Worm (Caenorhabditis elegans) whole organism, midembryonic: ENCODE measurements around the gene H20E11.2.

Experiments
- T22C8.4 ChIP-seq: fragments of 200-800 bp; sonication (Bioruptor generic); IDR thresholded peaks from 2 replicates; pipeline ENCODE4 v1.3.6; 2022; ENCODE audit warnings: missing genetic modification characterization, missing compliant biosample characterization
- cog-1 ChIP-seq: sonication (generic microtip); optimal IDR thresholded peaks from 2 replicates; lab custom pipeline; 2016; ENCODE audit warnings: missing genetic modification characterization, missing compliant biosample characterization
- flt-1 ChIP-seq: fragments of 200-800 bp; sonication (Bioruptor generic); IDR thresholded peaks from 2 replicates; pipeline ENCODE4 v1.3.6; 2022; ENCODE audit warnings: missing genetic modification characterization, missing compliant biosample characterization
- klf-2 ChIP-seq: fragments of 200-800 bp; sonication (Bioruptor generic); conservative IDR thresholded peaks from 2 replicates; pipeline ENCODE4 v1.3.6; 2022; ENCODE audit warnings: missing genetic modification reagents, missing genetic modification characterization, missing compliant biosample characterization
- med-1 ChIP-seq: sonication (generic microtip); optimal IDR thresholded peaks from 2 replicates; lab custom pipeline; 2017; ENCODE audit warnings: missing genetic modification characterization, mild to moderate bottlenecking, missing compliant biosample characterization, antibody characterized with exemption, missing genetic modification reagents; ENCODE audit not compliant: insufficient read depth
- ref-1 ChIP-seq: fragments of 200-800 bp; sonication (Bioruptor generic); conservative IDR thresholded peaks from 2 replicates; pipeline ENCODE4 v1.3.6; 2022; ENCODE audit warnings: missing genetic modification reagents, missing genetic modification characterization, missing compliant biosample characterization
- tab-1 ChIP-seq: fragments of 200-800 bp; sonication (Bioruptor generic); IDR thresholded peaks from 2 replicates; pipeline ENCODE4 v1.3.6; 2022; ENCODE audit warnings: missing genetic modification characterization, missing compliant biosample characterization
- ztf-23 ChIP-seq: fragments of 200-800 bp; sonication (Bioruptor generic); IDR thresholded peaks from 2 replicates; pipeline ENCODE4 v1.3.6; 2022; ENCODE audit warnings: missing genetic modification reagents, missing genetic modification characterization, missing compliant biosample characterization
- ztf-29 ChIP-seq: fragments of 200-800 bp; sonication (Bioruptor generic); IDR thresholded peaks from 2 replicates; pipeline ENCODE4 v1.3.6; 2022; ENCODE audit warnings: missing genetic modification reagents, missing genetic modification characterization, missing compliant biosample characterization

Gene H20E11.2

DNA sequence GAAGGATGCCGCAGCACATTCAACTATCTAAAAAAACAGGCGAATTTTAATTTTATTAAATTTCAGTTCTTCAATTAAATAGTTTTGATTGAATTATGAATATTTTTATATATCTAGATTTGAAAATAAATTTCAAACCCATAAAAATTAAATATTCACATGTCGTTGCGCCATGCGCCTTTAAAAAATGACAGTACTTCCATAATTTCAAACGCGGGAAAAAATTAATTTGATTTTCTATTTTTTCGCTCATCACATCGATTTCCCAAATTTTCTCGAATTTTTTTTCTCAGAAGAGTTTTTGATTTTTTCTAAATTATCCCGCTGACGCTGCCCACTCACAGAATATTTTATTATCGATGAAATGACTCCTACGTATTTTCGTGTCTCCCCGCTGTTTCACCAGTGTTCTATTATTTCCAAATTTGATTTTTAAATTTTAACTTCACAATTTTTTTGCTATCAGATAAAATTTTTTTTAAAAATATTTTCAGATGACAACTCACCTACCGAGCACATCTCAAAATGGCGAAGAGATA is 15.0 kb downstream of the H20E11.2 start, which contains the start of gene lip-1:
TSS of gene lip-1 (plus strand) at position 489 of the 539 bp plus-strand sequence.
- TF ChIP-seq T22C8.4 (GFP tag; lab: Robert Waterston, UW) (no peak), klf-2 (GFP tag; lab: Robert Waterston, UW) (no peak), ztf-23 (GFP tag; lab: Robert Waterston, UW) (no peak), ref-1 (GFP tag; lab: Robert Waterston, UW) (no peak), cog-1 (tag; lab: Kevin White, UChicago) (no peak), med-1 (no peak), flt-1 (GFP tag; lab: Robert Waterston, UW) (no peak), ztf-29 (GFP tag; lab: Robert Waterston, UW) (no peak)

ce11 chrIV:6852727-6853126 is 25.1 kb downstream of the H20E11.2 start:
- TF ChIP-seq klf-2 (GFP tag; lab: Robert Waterston, UW) (no peak), ztf-23 (GFP tag; lab: Robert Waterston, UW) (no peak), ref-1 (GFP tag; lab: Robert Waterston, UW) (no peak), T22C8.4 (GFP tag; lab: Robert Waterston, UW) (no peak), cog-1 (tag; lab: Kevin White, UChicago) (no peak)

DNA sequence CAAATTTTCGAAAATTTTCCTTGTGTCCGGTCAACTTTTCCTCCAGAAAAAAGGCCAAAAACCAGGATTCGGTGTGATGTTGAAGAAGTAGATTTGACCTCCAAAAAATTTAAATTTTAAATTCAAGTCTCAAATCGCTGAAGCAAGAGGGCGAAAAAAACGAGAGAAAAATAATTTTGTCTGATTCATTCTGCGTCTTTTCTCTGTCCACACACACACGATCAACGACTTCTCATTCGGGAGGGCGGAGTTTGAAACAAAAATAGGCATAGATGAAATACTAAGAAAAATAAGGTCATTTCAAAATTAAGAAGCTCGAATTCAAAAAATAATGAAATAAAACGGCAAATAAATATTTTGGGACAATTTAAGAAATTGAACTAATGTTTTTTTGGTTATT is 31.7 kb downstream of the H20E11.2 start, which contains the start of gene R13H7.2:
TSS of gene R13H7.2 (minus strand) at position 101 of the 400 bp plus-strand sequence.
- TF ChIP-seq ztf-29 (GFP tag; lab: Robert Waterston, UW), result no peak
- TF ChIP-seq cog-1 (tag; lab: Kevin White, UChicago), result no peak
- TF ChIP-seq klf-2 (GFP tag; lab: Robert Waterston, UW), result no peak
- TF ChIP-seq med-1, result no peak
- TF ChIP-seq tab-1 (GFP tag; lab: Robert Waterston, UW), result no peak

ce11 chrIV:6867791-6868190 is 40.2 kb downstream of the H20E11.2 start, which contains the start of gene srx-20:
Gene srx-20, plus strand, starts transcription at chrIV:6868091.
- TF ChIP-seq med-1 (no peak), flt-1 (GFP tag; lab: Robert Waterston, UW) (no peak), ztf-23 (GFP tag; lab: Robert Waterston, UW) (no peak), cog-1 (tag; lab: Kevin White, UChicago) (no peak), T22C8.4 (GFP tag; lab: Robert Waterston, UW) (no peak), ztf-29 (GFP tag; lab: Robert Waterston, UW) (no peak), ref-1 (GFP tag; lab: Robert Waterston, UW) (no peak), klf-2 (GFP tag; lab: Robert Waterston, UW) (no peak), tab-1 (GFP tag; lab: Robert Waterston, UW) (no peak)

DNA sequence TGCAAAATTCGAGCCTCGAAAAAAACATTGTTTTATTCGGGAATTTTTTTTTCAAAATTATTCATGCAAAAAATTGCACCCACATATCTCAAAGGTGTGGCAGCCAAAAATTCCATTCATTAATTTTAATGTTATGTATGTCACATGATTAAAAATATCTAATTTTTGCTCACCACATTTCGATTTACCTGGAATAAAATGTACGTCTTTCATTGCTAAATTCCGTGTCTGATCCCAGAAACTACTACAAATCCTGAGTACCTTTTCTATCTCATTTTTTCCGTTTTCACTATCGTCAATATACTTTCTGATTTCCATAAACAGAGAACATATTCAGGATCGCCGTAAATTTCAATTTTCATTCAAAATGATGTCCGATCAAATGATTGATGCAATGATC is 45.4 kb downstream of the H20E11.2 start, which contains the start of gene srx-19:
TSS of gene srx-19 (plus strand) at position 301 of the 400 bp plus-strand sequence.
- TF ChIP-seq tab-1 (GFP tag; lab: Robert Waterston, UW) (no peak), klf-2 (GFP tag; lab: Robert Waterston, UW) (no peak), ref-1 (GFP tag; lab: Robert Waterston, UW) (no peak)

ce11 chrIV:6878912-6879554 is 51.5 kb downstream of the H20E11.2 start:
- no peak for TF ChIP-seq klf-2 (GFP tag; lab: Robert Waterston, UW)
